Worm (Caenorhabditis elegans) whole organism, late embryonic: Measurements from ENCODE around the gene F59E12.15.

Experiments
- C08G9.2 ChIP-seq: sonication (generic microtip); optimal IDR thresholded peaks from 2 replicates; lab custom pipeline; 2016; ENCODE audit warnings: mild to moderate bottlenecking, missing genetic modification characterization, moderate library complexity, missing compliant biosample characterization
- odd-2 ChIP-seq: sonication (generic microtip); optimal IDR thresholded peaks from 2 replicates; lab custom pipeline; 2017; ENCODE audit warnings: antibody characterized with exemption, mild to moderate bottlenecking, missing genetic modification characterization, missing compliant biosample characterization
- pha-4 ChIP-seq: fragments of 150-350 bp; optimal IDR thresholded peaks from 2 replicates; lab custom pipeline; 2018; ENCODE audit warnings: missing biosample characterization, missing genetic modification reagents, missing genetic modification characterization
- sox-4 ChIP-seq: sonication (generic microtip); optimal IDR thresholded peaks from 2 replicates; lab custom pipeline; 2017; ENCODE audit warnings: mild to moderate bottlenecking, missing genetic modification characterization, inconsistent platforms, missing compliant biosample characterization
- syd-9 ChIP-seq: sonication (generic microtip); optimal IDR thresholded peaks from 2 replicates; lab custom pipeline; 2016; ENCODE audit warnings: mild to moderate bottlenecking, missing genetic modification characterization, moderate library complexity, missing compliant biosample characterization
- unc-86 ChIP-seq: sonication (generic microtip); optimal IDR thresholded peaks from 2 replicates; lab custom pipeline; 2016; ENCODE audit warnings: missing genetic modification characterization, missing compliant biosample characterization

- TF ChIP-seq sox-4 (tag; lab: Kevin White, UChicago) (no peak), C08G9.2 (no peak), odd-2 (no peak), unc-86 (no peak), pha-4 (tag; lab: Kevin White, UChicago) (no peak), syd-9 (tag; lab: Kevin White, UChicago) (no peak)
These were observed 50.1 kb downstream of the F59E12.15 start, which contains the start of gene T25E4.1 for ce11 chrII:5578035-5578434.
